3 fruit fly cellular contexts compared by ENCODE assay signal in genomic region chr3R:11617849-11618248, dm6.
A peak's percentile ranks its signal among the peaks of the same experiment; 100 is the strongest.
TF ChIP-seq lines count a peak whose summit lies in the region.

No protein-coding gene starts in this region.

- TF ChIP-seq CTCF in whole organism, embryonic (GFP tag; optimal IDR thresholded peaks at IDR 0.05; lab: Kevin White, UChicago): no peak

TF ChIP-seq in whole organism, embryonic, 481 proteins besides CTCF, POLR2A, EP300 and RAD21:
- no peak for TF ChIP-seq mld (GFP tag; IDR thresholded peaks at IDR 0.05; lab: Robert Waterston, UW; ENCODE audit: partially characterized antibody)
- TF ChIP-seq cad (GFP tag; optimal IDR thresholded peaks at IDR 0.05; lab: Kevin White, UChicago): no peak
- TF ChIP-seq CG12219 (GFP tag; optimal IDR thresholded peaks at IDR 0.05; lab: Kevin White, UChicago): no peak
- TF ChIP-seq CG9932 (GFP tag; IDR thresholded peaks at IDR 0.05; lab: Robert Waterston, UW): peak; percentile 2; the same call in 1 of the 2 replicates
- peak; percentile 56 for TF ChIP-seq Ets65A (GFP tag; lab: Kevin White, UChicago)
- no peak for TF ChIP-seq corto (GFP tag; optimal IDR thresholded peaks at IDR 0.05; lab: Kevin White, UChicago)
- no peak for TF ChIP-seq CG18011 (GFP tag; optimal IDR thresholded peaks at IDR 0.05; lab: Kevin White, UChicago)
- no peak for TF ChIP-seq Oaz (GFP tag; IDR thresholded peaks at IDR 0.05; lab: Robert Waterston, UW)
- TF ChIP-seq Med (GFP tag; lab: Kevin White, UChicago): peak; percentile 48
- TF ChIP-seq CG5953 (GFP tag; IDR thresholded peaks at IDR 0.05; lab: Robert Waterston, UW): peak; percentile 10; the same call in 1 of the 2 replicates
- no peak for TF ChIP-seq tup (GFP tag; optimal IDR thresholded peaks at IDR 0.05; lab: Kevin White, UChicago)
- TF ChIP-seq CG5180 (GFP tag; optimal IDR thresholded peaks at IDR 0.05; lab: Kevin White, UChicago): no peak
- TF ChIP-seq CG15073 (GFP tag; optimal IDR thresholded peaks at IDR 0.05; lab: Kevin White, UChicago): peak; percentile 94
- TF ChIP-seq CG10543 (GFP tag; optimal IDR thresholded peaks at IDR 0.05; lab: Kevin White, UChicago): no peak
- TF ChIP-seq CG7928 (GFP tag; optimal IDR thresholded peaks at IDR 0.05; lab: Kevin White, UChicago): no peak
- no peak for TF ChIP-seq kni (GFP tag; optimal IDR thresholded peaks at IDR 0.05; lab: Kevin White, UChicago)

TF ChIP-seq in whole organism, prepupa, 60 proteins besides CTCF, POLR2A, EP300 and RAD21:
- TF ChIP-seq CG3919 (GFP tag; optimal IDR thresholded peaks at IDR 0.05; lab: Kevin White, UChicago) (no peak), Ets21C (GFP tag; optimal IDR thresholded peaks at IDR 0.05; lab: Kevin White, UChicago) (no peak), Ets96B (tag; optimal IDR thresholded peaks at IDR 0.05; lab: Kevin White, UChicago) (no peak), dac (GFP tag; optimal IDR thresholded peaks at IDR 0.05; lab: Kevin White, UChicago) (no peak), CG15336 (GFP tag; IDR thresholded peaks at IDR 0.05; lab: Robert Waterston, UW) (peak; percentile 11; the same call in 1 of the 2 replicates), Smox (GFP tag; optimal IDR thresholded peaks at IDR 0.05; lab: Kevin White, UChicago) (no peak), achi (GFP tag; optimal IDR thresholded peaks at IDR 0.05; lab: Kevin White, UChicago) (no peak), eg (GFP tag; IDR thresholded peaks at IDR 0.05; lab: Robert Waterston, UW) (peak; percentile 51; the same call in 2 of the 3 replicates), fkh (GFP tag; optimal IDR thresholded peaks at IDR 0.05; lab: Kevin White, UChicago) (no peak), spab (GFP tag; optimal IDR thresholded peaks at IDR 0.05; lab: Kevin White, UChicago) (no peak), CG6276 (GFP tag; optimal IDR thresholded peaks at IDR 0.05; lab: Kevin White, UChicago) (peak; percentile 10), ss (GFP tag; optimal IDR thresholded peaks at IDR 0.05; lab: Kevin White, UChicago) (peak in 1 of 2 experiments; percentile 84), Eip78C (GFP tag; lab: Kevin White, UChicago) (peak; percentile 4)

TF ChIP-seq in whole organism, pupa, 21 proteins besides CTCF, POLR2A, EP300 and RAD21:
- TF ChIP-seq EcR (GFP tag; optimal IDR thresholded peaks at IDR 0.05; lab: Kevin White, UChicago) (peak; percentile 68), CG4496 (GFP tag; IDR thresholded peaks at IDR 0.05; lab: Robert Waterston, UW) (peak; percentile 41; the same call in 2 of the 3 replicates), CG8159 (tag; optimal IDR thresholded peaks at IDR 0.05; lab: Kevin White, UChicago) (no peak), fd96Ca (GFP tag; IDR thresholded peaks at IDR 0.05; lab: Robert Waterston, UW) (peak; percentile 51; the same call in 1 of the 3 replicates)
TF ChIP-seq in whole organism, pupa: peak in this region for 3.
